Worm (Caenorhabditis elegans): Measurements from ENCODE around the gene F13E9.9.

The F13E9.9 gene

ce11 chrIV:10900083-10900482 is 1.1 kb upstream of the F13E9.9 start, which contains the start of gene srlf-30:
srlf-30 (plus strand) TSS chrIV:10900383.
- TF ChIP-seq K12H6.12 (tag; optimal IDR thresholded peaks at IDR 0.05), result no peak

ce11 chrIV:10898160-10898559 is 831 bp downstream of the F13E9.9 start:
- TF ChIP-seq lsl-1 (GFP tag; optimal IDR thresholded peaks at IDR 0.05), result no peak
- TF ChIP-seq T07F8.4 (tag; optimal IDR thresholded peaks at IDR 0.05), result no peak
- TF ChIP-seq lin-35 (GFP tag; optimal IDR thresholded peaks at IDR 0.05), result no peak
- TF ChIP-seq madf-8 (GFP tag; conservative IDR thresholded peaks at IDR 0.05), result no peak
- no peak for TF ChIP-seq akir-1 (GFP tag; optimal IDR thresholded peaks at IDR 0.05)
- TF ChIP-seq cebp-1 (GFP tag; IDR thresholded peaks at IDR 0.05), result no peak
- TF ChIP-seq cebp-1 (tag; optimal IDR thresholded peaks at IDR 0.05), result no peak
- no peak for TF ChIP-seq hmg-20 (GFP tag; IDR thresholded peaks at IDR 0.05)
- TF ChIP-seq fkh-3 (tag; optimal IDR thresholded peaks at IDR 0.05), result no peak
- no peak for TF ChIP-seq lir-1 (GFP tag; conservative IDR thresholded peaks at IDR 0.05)

ce11 chrIV:10896512-10896911 is 2.5 kb downstream of the F13E9.9 start, which contains the start of gene srlf-13:
srlf-13 (minus strand) TSS chrIV:10896612.
- TF ChIP-seq ekl-4 (GFP tag; IDR thresholded peaks at IDR 0.05), result no peak
- no peak for TF ChIP-seq F55B11.4 (tag; optimal IDR thresholded peaks at IDR 0.05; ENCODE audit: borderline replicate concordance, insufficient read depth)
- TF ChIP-seq attf-3 (GFP tag; conservative IDR thresholded peaks at IDR 0.05), result no peak
- no peak for TF ChIP-seq F10E7.11 (tag; optimal IDR thresholded peaks at IDR 0.05)
- no peak for TF ChIP-seq F49E8.2 (tag; optimal IDR thresholded peaks at IDR 0.05; ENCODE audit: insufficient read depth)
- no peak for TF ChIP-seq lin-54 (GFP tag; optimal IDR thresholded peaks at IDR 0.05)
- TF ChIP-seq dox-1 (GFP tag; IDR thresholded peaks at IDR 0.05), result no peak
- TF ChIP-seq aptf-3 (GFP tag; IDR thresholded peaks at IDR 0.05), result no peak
- no peak for TF ChIP-seq mel-28 (tag; optimal IDR thresholded peaks at IDR 0.05; ENCODE audit: borderline replicate concordance)
- no peak for TF ChIP-seq mcd-1 (GFP tag; IDR thresholded peaks at IDR 0.05)
- no peak for TF ChIP-seq cebp-1 (GFP tag; IDR thresholded peaks at IDR 0.05)
- no peak for TF ChIP-seq cebp-1 (tag; optimal IDR thresholded peaks at IDR 0.05)
- TF ChIP-seq K12H6.12 (tag; optimal IDR thresholded peaks at IDR 0.05), result no peak

ce11 chrIV:10894255-10894654 is 4.7 kb downstream of the F13E9.9 start, which contains the start of gene srlf-14:
srlf-14 (minus strand) TSS chrIV:10894355.
- no peak for TF ChIP-seq F52B5.7 (tag; optimal IDR thresholded peaks at IDR 0.05)
- no peak for TF ChIP-seq rpc-1 (optimal IDR thresholded peaks at IDR 0.05)
- TF ChIP-seq rpc-1 (tag; optimal IDR thresholded peaks at IDR 0.05), result no peak
- no peak for TF ChIP-seq C17E4.6 (GFP tag; IDR thresholded peaks at IDR 0.05)
- no peak for TF ChIP-seq hlh-26 (GFP tag; conservative IDR thresholded peaks at IDR 0.05)

ce11 chrIV:10891993-10892392 is 7.0 kb downstream of the F13E9.9 start, which contains the start of gene srlf-12:
srlf-12 (minus strand) TSS chrIV:10892093.
- TF ChIP-seq fkh-3 (tag; optimal IDR thresholded peaks at IDR 0.05) (no peak), cebp-2 (GFP tag; IDR thresholded peaks at IDR 0.05) (no peak), egl-44 (GFP tag; IDR thresholded peaks at IDR 0.05) (no peak), Y67H2A.10 (GFP tag; conservative IDR thresholded peaks at IDR 0.05) (no peak), atf-7 (tag; optimal IDR thresholded peaks at IDR 0.05) (no peak), madf-3 (GFP tag; IDR thresholded peaks at IDR 0.05) (no peak), C06A6.2 (GFP tag; conservative IDR thresholded peaks at IDR 0.05) (no peak), nhr-179 (tag; optimal IDR thresholded peaks at IDR 0.05) (no peak), B0035.1 (tag; optimal IDR thresholded peaks at IDR 0.05) (no peak), nhr-120 (GFP tag; IDR thresholded peaks at IDR 0.05) (no peak), nhr-90 (tag; optimal IDR thresholded peaks at IDR 0.05) (no peak), die-1 (tag; optimal IDR thresholded peaks at IDR 0.05) (no peak), B0261.1 (tag; optimal IDR thresholded peaks at IDR 0.05) (no peak), chd-7 (tag; optimal IDR thresholded peaks at IDR 0.05) (no peak)
